Fruit fly (Drosophila melanogaster): ENCODE measurements around the gene sit.

dm6 chr3R:22531801-22532200, 30.6 kb downstream of the sit start, which contains the start of gene CG33093:
- TF ChIP-seq CG5204 (GFP tag; optimal IDR thresholded peaks at IDR 0.05) (no peak), Hr96 (GFP tag; optimal IDR thresholded peaks at IDR 0.05) (no peak), Clk (GFP tag; optimal IDR thresholded peaks at IDR 0.05) (no peak), Crg-1 (GFP tag; optimal IDR thresholded peaks at IDR 0.05) (no peak), cic (GFP tag; optimal IDR thresholded peaks at IDR 0.05) (no peak), CG1620 (GFP tag; optimal IDR thresholded peaks at IDR 0.05) (no peak), CG7045 (GFP tag; optimal IDR thresholded peaks at IDR 0.05) (no peak), kay (GFP tag; ENCODE audit: borderline replicate concordance) (no peak)

Data from whole organism, adult.